Worm (Caenorhabditis elegans): ENCODE data around the gene C08F8.6.

C08F8.6 gene

DNA sequence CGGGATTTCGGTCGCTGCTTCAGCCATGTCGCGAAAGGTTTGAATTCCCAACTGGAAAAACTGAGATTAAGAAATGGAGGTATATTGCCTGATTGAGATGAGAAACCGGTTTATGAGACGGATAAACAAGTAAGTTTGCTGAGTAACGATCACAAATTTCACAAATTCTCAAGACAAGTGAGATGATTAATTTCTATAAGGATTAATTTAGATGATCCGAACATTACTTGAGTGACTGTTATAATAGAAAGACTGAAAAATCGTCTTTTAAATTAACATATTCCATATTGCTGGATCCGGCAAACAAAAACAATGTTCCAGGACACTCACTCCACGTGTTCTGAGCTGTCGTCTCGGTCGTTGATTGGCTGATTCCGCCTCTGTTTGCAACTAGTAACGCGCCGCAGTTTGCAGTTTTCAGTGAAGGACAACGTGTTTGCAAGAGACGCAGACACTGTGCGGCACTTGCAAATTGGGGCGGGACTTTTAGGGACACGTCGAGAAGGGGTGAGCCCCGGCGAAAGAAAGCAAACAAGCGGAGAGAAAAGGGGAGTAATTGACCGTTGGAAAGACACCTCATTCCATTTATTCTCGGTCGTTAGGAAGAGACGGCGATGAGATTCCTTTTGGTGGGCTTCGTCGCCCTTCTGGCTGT is 45.8 kb downstream of the C08F8.6 start, which contains the start of the genes imp-2 and enpl-1 (continued):
- TF ChIP-seq skn-1 (tag; optimal IDR thresholded peaks at IDR 0.05), result peak; percentile 76

Measured in whole organism, L3 larva.